Worm (Caenorhabditis elegans) whole organism, L3 larva: ENCODE results near the gene pmp-4.

Source experiments
- aly-2 ChIP-seq: fragments of 150-350 bp; optimal IDR thresholded peaks from 2 replicates; lab custom pipeline; 2014; ENCODE audit warnings: missing biosample characterization, missing genetic modification characterization
- ama-1 ChIP-seq: fragments of 150-350 bp; optimal IDR thresholded peaks from 2 replicates; lab custom pipeline; 2018
- ceh-16 ChIP-seq: sonication (generic microtip); optimal IDR thresholded peaks from 2 replicates; lab custom pipeline; 2017; ENCODE audit warnings: missing biosample characterization, missing genetic modification characterization
- ceh-82 ChIP-seq: fragments of 150-350 bp; optimal IDR thresholded peaks from 2 replicates; lab custom pipeline; 2014; ENCODE audit warnings: missing biosample characterization, missing genetic modification characterization
- ceh-9 ChIP-seq: sonication (generic microtip); optimal IDR thresholded peaks from 2 replicates; lab custom pipeline; 2018; ENCODE audit warnings: missing biosample characterization, missing genetic modification characterization
- egl-27 ChIP-seq: sonication (generic microtip); optimal IDR thresholded peaks from 4 replicates; lab custom pipeline; 2017; ENCODE audit warnings: missing biosample characterization, missing genetic modification reagents, missing genetic modification characterization
- elt-1 ChIP-seq: fragments of 150-350 bp; optimal IDR thresholded peaks from 2 replicates; lab custom pipeline; 2014; ENCODE audit warnings: missing biosample characterization, missing genetic modification characterization
- elt-2 ChIP-seq: sonication (generic microtip); optimal IDR thresholded peaks from 2 replicates; lab custom pipeline; 2016; ENCODE audit warnings: missing genetic modification reagents, mild to moderate bottlenecking, missing genetic modification characterization, missing compliant biosample characterization
- elt-3 ChIP-seq, 3 experiments: fragments of 150-350 bp in 1 of 3; sonication (generic microtip) in 2 of 3; optimal IDR thresholded peaks; 2 replicates in 2 of 3; 4 replicates in 1 of 3; lab custom pipeline; 2014 to 2017; ENCODE audit warnings: missing biosample characterization in 3 of 3, missing genetic modification characterization in 3 of 3
- fkh-10 ChIP-seq: sonication (generic microtip); optimal IDR thresholded peaks from 2 replicates; lab custom pipeline; 2017; ENCODE audit warnings: missing biosample characterization, missing genetic modification reagents, missing genetic modification characterization
- fos-1 ChIP-seq: fragments of 150-350 bp; optimal IDR thresholded peaks from 2 replicates; lab custom pipeline; 2014; ENCODE audit warnings: missing biosample characterization, missing genetic modification characterization
- jun-1 ChIP-seq: fragments of 150-350 bp; optimal IDR thresholded peaks from 2 replicates; lab custom pipeline; 2014; ENCODE audit warnings: missing biosample characterization, missing genetic modification reagents, missing genetic modification characterization
- lin-15B ChIP-seq: fragments of 150-350 bp; optimal IDR thresholded peaks from 2 replicates; lab custom pipeline; 2014; ENCODE audit warnings: missing biosample characterization, missing genetic modification characterization
- lin-39 ChIP-seq: fragments of 150-350 bp; optimal IDR thresholded peaks from 2 replicates; lab custom pipeline; 2018; ENCODE audit warnings: missing biosample characterization, missing genetic modification reagents, missing genetic modification characterization
- lsy-12 ChIP-seq: sonication (generic microtip); optimal IDR thresholded peaks from 2 replicates; lab custom pipeline; 2016; ENCODE audit warnings: mild to moderate bottlenecking, missing genetic modification characterization, missing compliant biosample characterization
- mdl-1 ChIP-seq: fragments of 150-350 bp; optimal IDR thresholded peaks from 2 replicates; lab custom pipeline; 2014; ENCODE audit warnings: missing biosample characterization, missing genetic modification characterization
- nhr-11 ChIP-seq: fragments of 150-350 bp; optimal IDR thresholded peaks from 2 replicates; lab custom pipeline; 2014; ENCODE audit warnings: missing biosample characterization, missing genetic modification characterization
- nhr-12 ChIP-seq: fragments of 150-350 bp; optimal IDR thresholded peaks from 2 replicates; lab custom pipeline; 2014; ENCODE audit warnings: missing biosample characterization, missing genetic modification characterization
- nhr-23 ChIP-seq: fragments of 150-350 bp; optimal IDR thresholded peaks from 2 replicates; lab custom pipeline; 2014; ENCODE audit warnings: missing biosample characterization, missing genetic modification reagents, missing genetic modification characterization
- nhr-43 ChIP-seq: sonication (generic microtip); optimal IDR thresholded peaks from 2 replicates; lab custom pipeline; 2016; ENCODE audit warnings: mild to moderate bottlenecking, missing genetic modification characterization, missing compliant biosample characterization; ENCODE audit not compliant: poor library complexity, severe bottlenecking
- nhr-67 ChIP-seq: fragments of 150-350 bp; optimal IDR thresholded peaks from 2 replicates; lab custom pipeline; 2014; ENCODE audit warnings: missing biosample characterization, missing genetic modification characterization
- nhr-76 ChIP-seq: fragments of 150-350 bp; sonication (generic microtip); optimal IDR thresholded peaks from 5 replicates; lab custom pipeline; 2014; ENCODE audit warnings: missing biosample characterization, missing genetic modification characterization
- nhr-77 ChIP-seq: fragments of 150-350 bp; optimal IDR thresholded peaks from 2 replicates; lab custom pipeline; 2014; ENCODE audit warnings: missing biosample characterization, missing genetic modification characterization
- pqm-1 ChIP-seq: fragments of 150-350 bp; optimal IDR thresholded peaks from 2 replicates; lab custom pipeline; 2017; ENCODE audit warnings: missing biosample characterization, missing genetic modification characterization, inconsistent platforms
- sea-2 ChIP-seq: fragments of 150-350 bp; sonication (generic microtip); optimal IDR thresholded peaks from 4 replicates; lab custom pipeline; 2014; ENCODE audit warnings: missing biosample characterization, missing genetic modification reagents, missing genetic modification characterization
- skn-1 ChIP-seq: fragments of 150-350 bp; optimal IDR thresholded peaks from 2 replicates; lab custom pipeline; 2014; ENCODE audit warnings: missing biosample characterization, missing genetic modification characterization
- snpc-4 ChIP-seq: fragments of 150-350 bp; optimal IDR thresholded peaks from 2 replicates; lab custom pipeline; 2014; ENCODE audit warnings: missing biosample characterization, missing genetic modification characterization
- unc-39 ChIP-seq: sonication (generic microtip); optimal IDR thresholded peaks from 4 replicates; lab custom pipeline; 2017; ENCODE audit warnings: missing biosample characterization, missing genetic modification characterization
- unc-62 ChIP-seq: fragments of 150-350 bp; sonication (generic microtip); optimal IDR thresholded peaks from 4 replicates; lab custom pipeline; 2014; ENCODE audit warnings: missing biosample characterization, missing genetic modification reagents, missing genetic modification characterization
- zag-1 ChIP-seq: fragments of 150-350 bp; optimal IDR thresholded peaks from 2 replicates; lab custom pipeline; 2014; ENCODE audit warnings: missing biosample characterization, missing genetic modification characterization
- ztf-11 ChIP-seq: fragments of 150-350 bp; optimal IDR thresholded peaks from 2 replicates; lab custom pipeline; 2014; ENCODE audit warnings: missing biosample characterization, missing genetic modification characterization
- ztf-4 ChIP-seq: fragments of 150-350 bp; optimal IDR thresholded peaks from 2 replicates; lab custom pipeline; 2014; ENCODE audit warnings: missing biosample characterization, missing genetic modification characterization

pmp-4 gene

DNA sequence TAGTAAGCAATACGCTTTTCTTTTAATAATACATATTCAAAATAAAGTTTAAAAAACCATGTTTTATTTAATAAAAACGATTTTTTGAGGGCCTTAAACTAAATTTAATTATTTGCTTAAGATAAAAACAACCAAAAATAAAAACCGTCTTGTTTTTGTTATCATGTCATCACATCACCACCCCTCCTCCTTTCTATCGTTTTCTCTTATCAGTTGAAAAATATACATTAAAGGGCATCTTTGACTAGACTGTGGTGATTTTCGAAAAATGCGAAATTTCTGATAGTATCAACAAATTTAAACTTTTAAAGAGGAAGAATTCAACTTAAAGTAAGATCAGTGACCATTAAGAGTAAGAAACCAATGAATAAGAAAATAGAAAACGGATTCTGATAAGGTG is 689 bp upstream of the pmp-4 start:
- no peak for TF ChIP-seq nhr-11 (tag; lab: Kevin White, UChicago)
- TF ChIP-seq fos-1 (tag; lab: Kevin White, UChicago): no peak
- no peak for TF ChIP-seq lsy-12 (tag; lab: Kevin White, UChicago)
- TF ChIP-seq pqm-1 (tag; lab: Kevin White, UChicago): peak; percentile 60
- peak; percentile 8 for TF ChIP-seq jun-1
- TF ChIP-seq elt-2 (tag; lab: Kevin White, UChicago): peak; percentile 76

DNA sequence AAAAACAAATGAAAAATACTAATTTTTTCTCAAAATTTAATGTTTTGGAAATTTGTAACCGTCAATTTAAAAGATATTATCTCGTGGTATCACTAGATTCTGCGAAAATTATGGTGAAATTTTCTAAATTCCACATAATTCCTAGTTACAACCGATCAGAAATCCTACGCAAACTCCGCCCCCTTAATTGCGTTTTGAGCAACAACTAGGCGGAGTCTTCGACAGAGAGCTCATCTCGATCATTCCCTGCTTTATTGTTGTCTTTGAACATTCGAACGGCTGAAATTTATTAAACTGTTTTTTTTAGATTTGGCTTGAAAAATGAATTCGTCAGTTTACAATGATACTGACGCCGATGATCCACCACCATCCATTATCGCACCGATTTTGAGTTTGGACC is 6.0 kb downstream of the pmp-4 start, which contains the start of gene T02D1.4:
T02D1.4 (plus strand) TSS at position 301 of the 400 bp plus-strand sequence.
- TF ChIP-seq egl-27 (tag; lab: Kevin White, UChicago) (no peak), ztf-4 (tag; lab: Kevin White, UChicago) (no peak), nhr-67 (tag; lab: Kevin White, UChicago) (no peak), elt-3 (tag; optimal IDR thresholded peaks at IDR 0.05; lab: Kevin White, UChicago) (no peak), mdl-1 (no peak), fos-1 (tag; lab: Kevin White, UChicago) (no peak), nhr-23 (tag; lab: Kevin White, UChicago) (no peak), jun-1 (no peak), unc-39 (tag; lab: Kevin White, UChicago) (no peak)

- no peak for TF ChIP-seq fos-1 (tag; lab: Kevin White, UChicago)
- no peak for TF ChIP-seq snpc-4 (tag; lab: Kevin White, UChicago)
- no peak for TF ChIP-seq egl-27 (tag; lab: Kevin White, UChicago)
- TF ChIP-seq jun-1: no peak
- TF ChIP-seq lin-39 (tag; lab: Kevin White, UChicago): no peak
- no peak for TF ChIP-seq ceh-16 (tag; lab: Kevin White, UChicago)
- TF ChIP-seq, all 47 proteins: peak for 0
These were observed 9.5 kb downstream of the pmp-4 start, which contains the start of gene sru-15 for ce11 chrIV:17395910-17396309. Gene sru-15 (plus strand): TSS chrIV:17396210.

ce11 chrIV:17387442-17387967 is 17.9 kb downstream of the pmp-4 start, which contains the start of gene T02D1.8:
Gene T02D1.8 (minus strand): TSS chrIV:17387492.
- TF ChIP-seq egl-27 (tag; lab: Kevin White, UChicago) (no peak), pqm-1 (tag; lab: Kevin White, UChicago) (no peak), elt-2 (tag; lab: Kevin White, UChicago) (peak; percentile 67)

DNA sequence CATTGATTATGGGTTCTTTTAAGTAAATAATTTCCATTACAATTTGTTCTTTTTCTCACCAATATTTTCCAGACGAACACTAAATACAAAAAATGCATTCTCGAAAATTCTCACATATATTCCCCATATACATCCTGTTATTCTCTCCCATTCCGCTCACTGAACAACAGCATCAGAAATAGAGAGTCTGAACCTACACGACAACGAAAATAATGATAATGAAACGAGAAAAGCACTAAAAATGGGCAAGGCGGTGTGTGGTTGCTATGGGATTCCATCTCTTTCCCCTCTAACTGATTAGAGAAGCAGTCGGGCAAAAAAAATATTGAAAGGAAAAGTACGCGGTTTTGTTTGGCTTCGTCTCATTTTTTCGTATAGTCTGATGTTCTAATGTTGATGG is 22.4 kb downstream of the pmp-4 start, which contains the start of gene C30H6.12:
C30H6.12 (plus strand) TSS at position 301 of the 400 bp plus-strand sequence.
- no peak for TF ChIP-seq nhr-12 (tag; lab: Kevin White, UChicago)
- no peak for TF ChIP-seq nhr-76
- TF ChIP-seq elt-3 (tag; optimal IDR thresholded peaks at IDR 0.05; lab: Kevin White, UChicago): no peak
- TF ChIP-seq lsy-12 (tag; lab: Kevin White, UChicago): no peak
- no peak for TF ChIP-seq zag-1
- TF ChIP-seq ama-1 (lab: Kevin White, UChicago): no peak
- no peak for TF ChIP-seq nhr-67 (tag; lab: Kevin White, UChicago)
- no peak for TF ChIP-seq skn-1 (tag; lab: Kevin White, UChicago)
- no peak for TF ChIP-seq ceh-9 (tag; lab: Kevin White, UChicago)
- TF ChIP-seq nhr-77: no peak
- no peak for TF ChIP-seq sea-2 (GFP tag; lab: Kevin White, UChicago)
- no peak for TF ChIP-seq jun-1
- no peak for TF ChIP-seq fos-1 (tag; lab: Kevin White, UChicago)
- TF ChIP-seq ztf-11 (tag; lab: Kevin White, UChicago): no peak
- no peak for TF ChIP-seq ceh-82 (tag; lab: Kevin White, UChicago)
- TF ChIP-seq fkh-10 (GFP tag; lab: Kevin White, UChicago): no peak
- TF ChIP-seq, all 47 proteins: peak for 0

DNA sequence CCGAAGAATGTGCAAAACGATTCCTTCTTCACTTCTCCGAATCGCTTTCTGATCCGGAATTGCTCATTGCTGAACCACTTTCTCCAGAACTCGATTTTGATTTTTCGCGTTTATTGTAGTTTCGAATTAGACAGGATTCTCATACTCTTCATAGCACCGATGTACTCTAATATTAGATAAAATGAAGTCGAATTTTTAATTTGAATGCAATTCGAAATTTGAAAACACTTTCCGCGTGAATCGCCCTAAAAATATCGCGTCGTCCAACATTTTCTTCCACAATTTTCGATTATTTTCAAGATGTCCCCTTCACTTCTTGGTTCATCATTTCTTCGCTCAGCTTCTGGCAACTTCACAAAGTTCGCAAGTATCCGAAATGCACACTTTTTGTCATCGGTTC is 23.4 kb downstream of the pmp-4 start, which contains the start of gene C30H6.8:
C30H6.8 (plus strand) TSS at position 301 of the 400 bp plus-strand sequence.
- no peak for TF ChIP-seq sea-2 (GFP tag; lab: Kevin White, UChicago)
- TF ChIP-seq zag-1: no peak
- TF ChIP-seq unc-62: no peak
- no peak for TF ChIP-seq elt-2 (tag; lab: Kevin White, UChicago)
- no peak for TF ChIP-seq unc-39 (tag; lab: Kevin White, UChicago)
- no peak for TF ChIP-seq aly-2 (tag; lab: Kevin White, UChicago)
- TF ChIP-seq lin-15B: no peak
- no peak for TF ChIP-seq ceh-16 (tag; lab: Kevin White, UChicago)
- no peak for TF ChIP-seq nhr-11 (tag; lab: Kevin White, UChicago)
- TF ChIP-seq ceh-82 (tag; lab: Kevin White, UChicago): no peak
- TF ChIP-seq jun-1: no peak
- TF ChIP-seq nhr-43: no peak
- TF ChIP-seq skn-1 (tag; lab: Kevin White, UChicago): no peak
- no peak for TF ChIP-seq nhr-12 (tag; lab: Kevin White, UChicago)
- no peak for TF ChIP-seq elt-1 (tag; lab: Kevin White, UChicago)
